Fruit fly (Drosophila melanogaster) whole organism, embryonic: Measurements from ENCODE around the gene CG32483.

Source experiments
- Ada2b ChIP-seq: fragments of 200-800 bp; sonication (Bioruptor generic); IDR thresholded peaks from 2 replicates; pipeline ENCODE4 v1.3.6; 2022; ENCODE audit warnings: missing biosample characterization, missing genetic modification characterization
- Antp ChIP-seq: fragments of 200-800 bp; sonication (Bioruptor generic); optimal IDR thresholded peaks from 3 replicates; lab custom pipeline; 2016; ENCODE audit warnings: missing biosample characterization, missing genetic modification characterization
- Awh ChIP-seq: fragments of 200-800 bp; sonication (Bioruptor generic); IDR thresholded peaks from 2 replicates; pipeline ENCODE4, ENCODE4 v1.3.6; 2022; ENCODE audit warnings: missing biosample characterization, missing genetic modification characterization
- CG10462 ChIP-seq: fragments of 200-800 bp; sonication (Bioruptor generic); optimal IDR thresholded peaks from 2 replicates; lab custom pipeline; 2016; ENCODE audit warnings: missing biosample characterization, missing genetic modification characterization
- CG11247 ChIP-seq: fragments of 200-800 bp; sonication (Bioruptor generic); IDR thresholded peaks from 2 replicates; pipeline ENCODE4 v1.3.6; 2022; ENCODE audit warnings: missing biosample characterization, missing genetic modification characterization
- CG11723 ChIP-seq: fragments of 200-800 bp; sonication (Bioruptor generic); optimal IDR thresholded peaks from 2 replicates; lab custom pipeline; 2017; ENCODE audit warnings: missing biosample characterization, mild to moderate bottlenecking, missing genetic modification characterization
- CG14965 ChIP-seq: fragments of 200-800 bp; sonication (Bioruptor generic); optimal IDR thresholded peaks from 2 replicates; lab custom pipeline; 2016; ENCODE audit warnings: missing biosample characterization, missing genetic modification characterization, borderline replicate concordance
- CG15601 ChIP-seq: fragments of 200-800 bp; sonication (Bioruptor generic); optimal IDR thresholded peaks from 3 replicates; lab custom pipeline; 2019; ENCODE audit warnings: missing biosample characterization, mild to moderate bottlenecking, missing genetic modification characterization, moderate library complexity
- CG2875 ChIP-seq: fragments of 200-800 bp; sonication (Bioruptor generic); optimal IDR thresholded peaks from 2 replicates; lab custom pipeline; 2017; ENCODE audit warnings: missing biosample characterization, mild to moderate bottlenecking, missing genetic modification characterization, missing genetic modification reagents
- CG30403 ChIP-seq: fragments of 200-800 bp; sonication (Bioruptor generic); optimal IDR thresholded peaks from 3 replicates; lab custom pipeline; 2016; ENCODE audit warnings: missing biosample characterization, missing genetic modification characterization
- CG3163 ChIP-seq: fragments of 200-800 bp; sonication (Bioruptor generic); optimal IDR thresholded peaks from 3 replicates; lab custom pipeline; 2016; ENCODE audit warnings: missing biosample characterization, missing genetic modification characterization
- CG32532 ChIP-seq: fragments of 200-800 bp; sonication (Bioruptor generic); IDR thresholded peaks from 2 replicates; pipeline ENCODE4 v1.3.6; 2022; ENCODE audit warnings: missing biosample characterization, missing genetic modification characterization
- CG42726 ChIP-seq: fragments of 200-800 bp; sonication (Bioruptor generic); IDR thresholded peaks from 2 replicates; pipeline ENCODE4 v1.3.6; 2022; ENCODE audit warnings: missing biosample characterization, missing genetic modification characterization; ENCODE audit not compliant: partially characterized antibody
- CG4707 ChIP-seq: fragments of 200-800 bp; sonication (Bioruptor generic); optimal IDR thresholded peaks from 2 replicates; lab custom pipeline; 2018; ENCODE audit warnings: missing biosample characterization, mild to moderate bottlenecking, missing genetic modification characterization, moderate library complexity
- CG5245 ChIP-seq: fragments of 200-800 bp; sonication (Bioruptor generic); optimal IDR thresholded peaks from 3 replicates; lab custom pipeline; 2016; ENCODE audit warnings: missing biosample characterization, missing genetic modification characterization
- CG5953 ChIP-seq: fragments of 200-800 bp; sonication (Bioruptor generic); IDR thresholded peaks from 2 replicates; pipeline ENCODE4 v1.3.6; 2022; ENCODE audit warnings: missing biosample characterization, missing genetic modification characterization
- CG6683 ChIP-seq: fragments of 200-800 bp; sonication (Bioruptor generic); optimal IDR thresholded peaks from 2 replicates; lab custom pipeline; 2017; ENCODE audit warnings: missing biosample characterization, mild to moderate bottlenecking, missing genetic modification characterization, missing genetic modification reagents
- CG7786 ChIP-seq: fragments of 200-800 bp; sonication (Bioruptor generic); optimal IDR thresholded peaks from 2 replicates; lab custom pipeline; 2016; ENCODE audit warnings: missing biosample characterization, missing genetic modification characterization
- CG7839 ChIP-seq: fragments of 200-800 bp; sonication (Bioruptor generic); optimal IDR thresholded peaks from 3 replicates; lab custom pipeline; 2018; ENCODE audit warnings: missing biosample characterization, mild to moderate bottlenecking, missing genetic modification characterization, moderate library complexity
- CG8290 ChIP-seq, 3 experiments: fragments of 200-800 bp; sonication (Bioruptor generic); optimal IDR thresholded peaks; 2 replicates each; lab custom pipeline; 2016 to 2019; ENCODE audit warnings: missing biosample characterization in 3 of 3, missing genetic modification characterization in 3 of 3, mild to moderate bottlenecking in 2 of 3, moderate library complexity in 1 of 3
- Gsc ChIP-seq: fragments of 200-800 bp; sonication (Bioruptor generic); IDR thresholded peaks from 2 replicates; pipeline ENCODE4 v1.3.6; 2022; ENCODE audit warnings: missing biosample characterization, missing genetic modification characterization
- HLH3B ChIP-seq: fragments of 200-800 bp; sonication (Bioruptor generic); IDR thresholded peaks from 2 replicates; pipeline ENCODE4 v1.3.6; 2022; ENCODE audit warnings: missing biosample characterization, missing genetic modification characterization
- Lim3 ChIP-seq: fragments of 200-800 bp; sonication (Bioruptor generic); IDR thresholded peaks from 2 replicates; pipeline ENCODE4 v1.3.6; 2022; ENCODE audit warnings: missing biosample characterization, missing genetic modification characterization
- MTF-1 ChIP-seq: fragments of 200-800 bp; sonication (Bioruptor generic); optimal IDR thresholded peaks from 2 replicates; lab custom pipeline; 2018; ENCODE audit warnings: missing biosample characterization, mild to moderate bottlenecking, missing genetic modification characterization, borderline replicate concordance
- Myb ChIP-seq: fragments of 200-800 bp; sonication (Bioruptor generic); optimal IDR thresholded peaks from 2 replicates; lab custom pipeline; 2016; ENCODE audit warnings: missing biosample characterization, missing genetic modification characterization
- NC2β ChIP-seq: fragments of 200-800 bp; sonication (Bioruptor generic); optimal IDR thresholded peaks from 2 replicates; lab custom pipeline; 2016; ENCODE audit warnings: missing biosample characterization, missing genetic modification characterization
- Vsx1 ChIP-seq: fragments of 200-800 bp; sonication (Bioruptor generic); optimal IDR thresholded peaks from 2 replicates; lab custom pipeline; 2017; ENCODE audit warnings: missing biosample characterization, mild to moderate bottlenecking, missing genetic modification characterization, missing genetic modification reagents
- Xrp1 ChIP-seq: fragments of 200-800 bp; sonication (Bioruptor generic); IDR thresholded peaks from 2 replicates; pipeline ENCODE4 v1.3.6; 2022; ENCODE audit warnings: missing biosample characterization, missing genetic modification characterization
- bbx ChIP-seq: fragments of 200-800 bp; sonication (Bioruptor generic); IDR thresholded peaks from 2 replicates; pipeline ENCODE4 v1.3.6; 2022; ENCODE audit warnings: missing biosample characterization, missing genetic modification characterization; ENCODE audit not compliant: partially characterized antibody
- bowl ChIP-seq: fragments of 200-800 bp; sonication (Bioruptor generic); IDR thresholded peaks from 2 replicates; pipeline ENCODE4 v1.3.6; 2022; ENCODE audit warnings: missing biosample characterization, missing genetic modification characterization
- br ChIP-seq: fragments of >200 bp; optimal IDR thresholded peaks from 2 replicates; lab custom pipeline; 2017
- fd102C ChIP-seq: fragments of 200-800 bp; sonication (Bioruptor generic); optimal IDR thresholded peaks from 2 replicates; lab custom pipeline; 2018; ENCODE audit warnings: missing biosample characterization, mild to moderate bottlenecking, missing genetic modification characterization, moderate library complexity
- gcm ChIP-seq: fragments of 200-800 bp; sonication (Bioruptor generic); optimal IDR thresholded peaks from 2 replicates; lab custom pipeline; 2019; ENCODE audit warnings: missing biosample characterization, mild to moderate bottlenecking, missing genetic modification characterization, moderate library complexity
- ken ChIP-seq: fragments of 200-800 bp; sonication (Bioruptor generic); IDR thresholded peaks from 3 replicates; pipeline ENCODE4 v1.3.6; 2022; ENCODE audit warnings: missing biosample characterization, missing genetic modification characterization
- lbe ChIP-seq: fragments of 200-800 bp; sonication (Bioruptor generic); optimal IDR thresholded peaks from 2 replicates; lab custom pipeline; 2016; ENCODE audit warnings: missing biosample characterization, mild to moderate bottlenecking, missing genetic modification characterization
- mam ChIP-seq: fragments of 200-800 bp; sonication (Bioruptor generic); optimal IDR thresholded peaks from 3 replicates; lab custom pipeline; 2016; ENCODE audit warnings: missing biosample characterization, missing genetic modification characterization
- mirr ChIP-seq: fragments of 200-800 bp; sonication (Bioruptor generic); optimal IDR thresholded peaks from 3 replicates; lab custom pipeline; 2018; ENCODE audit warnings: missing biosample characterization, mild to moderate bottlenecking, missing genetic modification characterization
- nau ChIP-seq: fragments of 200-800 bp; sonication (Bioruptor generic); optimal IDR thresholded peaks from 3 replicates; lab custom pipeline; 2017; ENCODE audit warnings: missing biosample characterization, mild to moderate bottlenecking, missing genetic modification characterization, missing genetic modification reagents
- oc ChIP-seq: fragments of 200-800 bp; sonication (Bioruptor generic); optimal IDR thresholded peaks from 2 replicates; lab custom pipeline; 2018; ENCODE audit warnings: missing biosample characterization, mild to moderate bottlenecking, missing genetic modification characterization, moderate library complexity
- pan ChIP-seq, 4 experiments: fragments of >200 bp in 3 of 4; fragments of 200-800 bp in 1 of 4; sonication (Bioruptor generic) in 1 of 4; optimal IDR thresholded peaks in 3 of 4; IDR thresholded peaks in 1 of 4; 2 replicates each; pipeline versions ENCODE4 v1.3.6 to Lab custom; 2017 to 2022; ENCODE audit warnings: missing biosample characterization in 2 of 4, missing genetic modification characterization in 2 of 4, mixed read lengths in 1 of 4
- psq ChIP-seq: fragments of 200-800 bp; sonication (Bioruptor generic); optimal IDR thresholded peaks from 2 replicates; lab custom pipeline; 2017; ENCODE audit warnings: missing biosample characterization, missing genetic modification characterization
- sens-2 ChIP-seq: fragments of 200-800 bp; sonication (Bioruptor generic); IDR thresholded peaks from 2 replicates; pipeline ENCODE4 v1.3.6; 2022; ENCODE audit warnings: missing biosample characterization, missing genetic modification characterization
- slou ChIP-seq: fragments of 200-800 bp; sonication (Bioruptor generic); optimal IDR thresholded peaks from 3 replicates; lab custom pipeline; 2016; ENCODE audit warnings: missing biosample characterization, missing genetic modification characterization
- slp2 ChIP-seq: fragments of 200-800 bp; sonication (Bioruptor generic); optimal IDR thresholded peaks from 2 replicates; lab custom pipeline; 2016; ENCODE audit warnings: missing biosample characterization, missing genetic modification characterization
- tap ChIP-seq: fragments of 200-800 bp; optimal IDR thresholded peaks from 3 replicates; lab custom pipeline; 2019; ENCODE audit warnings: missing biosample characterization, mild to moderate bottlenecking, missing genetic modification characterization, moderate library complexity
- tna ChIP-seq: fragments of 200-800 bp; sonication (Bioruptor generic); IDR thresholded peaks from 2 replicates; pipeline ENCODE4 v1.3.6; 2022; ENCODE audit warnings: missing biosample characterization, missing genetic modification characterization; ENCODE audit not compliant: partially characterized antibody
- ttk ChIP-seq: fragments of 200-800 bp; sonication (Bioruptor generic); IDR thresholded peaks from 2 replicates; pipeline ENCODE4 v2.1.2; 2022; ENCODE audit warnings: missing biosample characterization, missing genetic modification characterization
- zen2 ChIP-seq: fragments of 200-800 bp; sonication (Bioruptor generic); IDR thresholded peaks from 3 replicates; pipeline ENCODE4 v1.3.6; 2022; ENCODE audit warnings: missing biosample characterization, missing genetic modification characterization; ENCODE audit not compliant: partially characterized antibody

The CG32483 gene

DNA sequence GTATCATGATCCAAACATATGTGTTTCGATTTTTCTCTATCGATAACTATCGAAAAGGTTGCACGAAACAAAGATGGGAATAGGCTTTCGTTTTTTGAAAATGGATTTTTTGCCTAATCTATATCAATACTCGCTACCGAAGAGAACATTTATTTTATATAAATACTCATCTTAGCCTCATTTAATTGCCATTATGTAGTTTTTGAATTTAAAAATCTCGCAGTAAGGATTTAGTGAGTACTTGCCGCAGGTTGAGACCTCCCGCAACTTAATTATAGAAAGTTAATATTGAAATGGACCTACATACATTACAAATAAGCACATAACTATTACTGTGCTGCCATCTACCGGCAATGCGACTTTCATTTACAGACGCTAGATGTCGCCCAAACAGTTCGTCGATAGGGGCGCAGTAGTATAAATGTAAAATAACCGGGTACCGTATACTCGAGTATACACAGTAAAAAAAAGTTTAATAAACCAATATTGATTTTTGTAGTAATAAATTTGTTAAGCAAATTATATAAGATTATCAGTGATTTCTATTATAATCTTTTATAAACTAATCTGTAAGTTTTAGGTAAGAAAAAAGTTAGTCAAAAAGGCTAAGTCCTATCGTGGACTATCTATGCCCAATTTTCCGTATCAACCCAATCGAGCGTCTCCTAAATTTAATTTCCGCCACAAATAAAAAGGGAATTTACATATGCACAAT is 22.1 kb upstream of the CG32483 start, which contains the start of gene CG13896 (continued):
- TF ChIP-seq CG8290 (GFP tag; optimal IDR thresholded peaks at IDR 0.05; lab: Kevin White, UChicago) = peak; percentile 98
- peak; percentile 98 to 99 for TF ChIP-seq CG8290 (tag; optimal IDR thresholded peaks at IDR 0.05; lab: Kevin White, UChicago)
- peak; percentile 75 for TF ChIP-seq slou (GFP tag; lab: Kevin White, UChicago)
- peak; percentile 58; the same call in 1 of the 2 replicates for TF ChIP-seq CG5953 (GFP tag; lab: Robert Waterston, UW)
- peak; percentile 86 for TF ChIP-seq CG7839 (tag; lab: Kevin White, UChicago)
- peak; percentile 90 for TF ChIP-seq mam (GFP tag; lab: Kevin White, UChicago)
- TF ChIP-seq CG10462 = peak; percentile 76
- TF ChIP-seq NC2β = peak; percentile 91
- TF ChIP-seq bbx (GFP tag; lab: Robert Waterston, UW) = peak; percentile 70
- peak; percentile 80 for TF ChIP-seq mirr (GFP tag; lab: Kevin White, UChicago)
- TF ChIP-seq CG6683 (GFP tag; lab: Kevin White, UChicago) = peak; percentile 47
- peak; percentile 88 for TF ChIP-seq slp2 (GFP tag; lab: Kevin White, UChicago)
- peak; percentile 47 for TF ChIP-seq Vsx1 (GFP tag; lab: Kevin White, UChicago)
- peak; percentile 47; the same call in 1 of the 2 replicates for TF ChIP-seq sens-2 (GFP tag; lab: Robert Waterston, UW)
- TF ChIP-seq br (lab: Kevin White, UChicago) = no peak
- TF ChIP-seq Ada2b (GFP tag; lab: Robert Waterston, UW) = peak; percentile 66; the same call in 1 of the 2 replicates
- TF ChIP-seq Lim3 (GFP tag; lab: Robert Waterston, UW) = no peak
- TF ChIP-seq pan (optimal IDR thresholded peaks at IDR 0.05; lab: Kevin White, UChicago) = no peak
- TF ChIP-seq pan (GFP tag; optimal IDR thresholded peaks at IDR 0.05 in 1 of 2, IDR thresholded peaks at IDR 0.05 in 1 of 2) = peak in 1 of 2 experiments; percentile 86
- peak; percentile 14 for TF ChIP-seq CG4707 (GFP tag; lab: Kevin White, UChicago)
- peak; percentile 79 for TF ChIP-seq Xrp1 (GFP tag; lab: Robert Waterston, UW)
- TF ChIP-seq Gsc = no peak; the same call in 1 of the 2 replicates
- TF ChIP-seq CG3163 (GFP tag; lab: Kevin White, UChicago) = peak; percentile 80
- TF ChIP-seq CG7786 (GFP tag; lab: Kevin White, UChicago) = peak; percentile 85
- peak; percentile 61 for TF ChIP-seq tap (tag; lab: Kevin White, UChicago)
- TF ChIP-seq MTF-1 (GFP tag; lab: Kevin White, UChicago) = peak; percentile 84
- peak; percentile 58 for TF ChIP-seq CG14965 (GFP tag; lab: Kevin White, UChicago)
- TF ChIP-seq ttk (GFP tag; lab: Robert Waterston, UW) = peak; percentile 85
- peak; percentile 73 for TF ChIP-seq lbe (GFP tag; lab: Kevin White, UChicago)
- TF ChIP-seq nau (GFP tag; lab: Kevin White, UChicago) = peak; percentile 42
- peak; percentile 70 for TF ChIP-seq psq (GFP tag; lab: Kevin White, UChicago)
- peak; percentile 51 for TF ChIP-seq fd102C (GFP tag; lab: Kevin White, UChicago)
- TF ChIP-seq CG5245 = peak; percentile 96
- peak; percentile 71 for TF ChIP-seq CG2875 (GFP tag; lab: Kevin White, UChicago)
- TF ChIP-seq Myb = peak; percentile 76
- TF ChIP-seq Awh (GFP tag; lab: Robert Waterston, UW) = peak; percentile 86
- peak; percentile 69 for TF ChIP-seq HLH3B (GFP tag; lab: Robert Waterston, UW)
- peak; percentile 74 for TF ChIP-seq CG42726 (GFP tag; lab: Robert Waterston, UW)
- TF ChIP-seq ken = peak; percentile 90
- TF ChIP-seq zen2 (GFP tag; lab: Robert Waterston, UW) = peak; percentile 52; the same call in 1 of the 3 replicates
- TF ChIP-seq CG15601 (tag; lab: Kevin White, UChicago) = peak; percentile 74
- TF ChIP-seq CG32532 (GFP tag; lab: Robert Waterston, UW) = peak; percentile 95
- TF ChIP-seq oc = no peak
- peak; percentile 54 for TF ChIP-seq CG11723
- TF ChIP-seq CG11247 = peak; percentile 95
- TF ChIP-seq Antp (GFP tag; lab: Kevin White, UChicago) = peak; percentile 92
- peak; percentile 95 for TF ChIP-seq CG30403
- TF ChIP-seq gcm = peak; percentile 87
- TF ChIP-seq bowl = no peak
- TF ChIP-seq tna = peak; percentile 40; the same call in 1 of the 2 replicates
